Fruit fly (Drosophila melanogaster): ENCODE results near the gene CG9921.

Gene CG9921

dm6 chrX:16333434-16334141 is at the start of gene CG9921, which contains the start of gene Dsp1:
Gene CG9921 (minus strand): TSS chrX:16333600.
Gene Dsp1 (plus strand): TSS chrX:16333612.
- TF ChIP-seq sug (tag; optimal IDR thresholded peaks at IDR 0.05) (peak; percentile 26), CG1647 (GFP tag; optimal IDR thresholded peaks at IDR 0.05) (no peak), CG17359 (tag; optimal IDR thresholded peaks at IDR 0.05) (peak; percentile 9), nom (GFP tag; optimal IDR thresholded peaks at IDR 0.05) (peak; percentile 13), CG34224 (GFP tag; IDR thresholded peaks at IDR 0.05; ENCODE audit: partially characterized antibody) (0 out of 3 replicates have a peak, but pooled peaks have one; percentile 47), hkb (optimal IDR thresholded peaks at IDR 0.05) (no peak), hkb (GFP tag; IDR thresholded peaks at IDR 0.05) (no peak; the same call in 1 of the 2 replicates), CG8290 (GFP tag; optimal IDR thresholded peaks at IDR 0.05) (no peak), CG8290 (tag; optimal IDR thresholded peaks at IDR 0.05) (peak in 1 of 2 experiments; percentile 76), Nf-YB (GFP tag; optimal IDR thresholded peaks at IDR 0.05) (no peak), crol (GFP tag; IDR thresholded peaks at IDR 0.05) (no peak), pfk (GFP tag; optimal IDR thresholded peaks at IDR 0.05) (peak; percentile 63), Dad (GFP tag; optimal IDR thresholded peaks at IDR 0.05) (no peak), CG3726 (GFP tag; IDR thresholded peaks at IDR 0.05) (no peak), Meics (GFP tag; optimal IDR thresholded peaks at IDR 0.05) (no peak), Drgx (GFP tag; IDR thresholded peaks at IDR 0.05) (peak; percentile 8; the same call in 1 of the 2 replicates), usp (GFP tag; optimal IDR thresholded peaks at IDR 0.05) (no peak), H15 (GFP tag; IDR thresholded peaks at IDR 0.05) (no peak), Taf1 (GFP tag; IDR thresholded peaks at IDR 0.05) (peak; percentile 26; the same call in 1 of the 2 replicates), CG4730 (GFP tag; IDR thresholded peaks at IDR 0.05) (no peak), nmo (GFP tag; optimal IDR thresholded peaks at IDR 0.05) (no peak), Six4 (GFP tag; optimal IDR thresholded peaks at IDR 0.05) (no peak), CG32532 (GFP tag; IDR thresholded peaks at IDR 0.05) (peak; percentile 25; the same call in 1 of the 2 replicates), CG7556 (GFP tag; optimal IDR thresholded peaks at IDR 0.05) (no peak), prd (optimal IDR thresholded peaks at IDR 0.05) (no peak), prd (GFP tag; IDR thresholded peaks at IDR 0.05) (0 out of 3 replicates have a peak, but pooled peaks have one; percentile 10), CG4617 (GFP tag; optimal IDR thresholded peaks at IDR 0.05; ENCODE audit: borderline replicate concordance) (no peak), Rfx (GFP tag; IDR thresholded peaks at IDR 0.05) (peak; percentile 32; the same call in 1 of the 2 replicates), Abd-B (GFP tag; optimal IDR thresholded peaks at IDR 0.05) (no peak), NC2β (GFP tag; optimal IDR thresholded peaks at IDR 0.05) (no peak), gsb-n (tag; optimal IDR thresholded peaks at IDR 0.05) (no peak), CG13624 (GFP tag; optimal IDR thresholded peaks at IDR 0.05) (peak; percentile 33), lola (GFP tag; optimal IDR thresholded peaks at IDR 0.05) (peak in 1 of 3 experiments; percentile 44), NFAT (GFP tag; IDR thresholded peaks at IDR 0.05) (0 out of 2 replicates have a peak, but pooled peaks have one; percentile 23), hbn (GFP tag; IDR thresholded peaks at IDR 0.05; ENCODE audit: partially characterized antibody) (0 out of 2 replicates have a peak, but pooled peaks have one; percentile 43), Antp (GFP tag; optimal IDR thresholded peaks at IDR 0.05) (no peak), Trl (optimal IDR thresholded peaks at IDR 0.05) (peak; percentile 97), Trl (GFP tag; optimal IDR thresholded peaks at IDR 0.05) (no peak), HmgZ (tag; optimal IDR thresholded peaks at IDR 0.05) (peak; percentile 65), phol (tag; optimal IDR thresholded peaks at IDR 0.05) (no peak), Hand (GFP tag; optimal IDR thresholded peaks at IDR 0.05) (peak; percentile 18), CG3847 (GFP tag; IDR thresholded peaks at IDR 0.05) (0 out of 2 replicates have a peak, but pooled peaks have one; percentile 6), Dfd (GFP tag; optimal IDR thresholded peaks at IDR 0.05) (no peak), bbx (GFP tag; IDR thresholded peaks at IDR 0.05; ENCODE audit: partially characterized antibody) (peak; percentile 56; the same call in 1 of the 2 replicates), Gug (GFP tag; IDR thresholded peaks at IDR 0.05) (no peak), ato (GFP tag; IDR thresholded peaks at IDR 0.05; ENCODE audit: partially characterized antibody) (no peak), ranshi (GFP tag; IDR thresholded peaks at IDR 0.05) (no peak), grau (tag; optimal IDR thresholded peaks at IDR 0.05) (peak; percentile 13), CG5245 (GFP tag; optimal IDR thresholded peaks at IDR 0.05) (no peak), CG14014 (GFP tag; IDR thresholded peaks at IDR 0.05) (0 out of 2 replicates have a peak, but pooled peaks have one; percentile 21)
